Fruit fly (Drosophila melanogaster) whole organism, pupa: Measurements from ENCODE around the gene Trx2.
A peak's percentile ranks its signal among the peaks of the same experiment; 100 is the strongest.

ENCODE experiments used
- CG10348 ChIP-seq: fragments of 200-800 bp; sonication (Bioruptor generic); IDR thresholded peaks from 2 replicates; pipeline ENCODE4 v1.3.6; 2022; ENCODE audit warnings: missing biosample characterization, missing genetic modification characterization
- CG12605 ChIP-seq: fragments of 200-800 bp; sonication (Bioruptor generic); IDR thresholded peaks from 2 replicates; pipeline ENCODE4 v1.3.6; 2022; ENCODE audit warnings: missing biosample characterization, missing genetic modification characterization
- CG13204 ChIP-seq: fragments of 200-800 bp; sonication (Bioruptor generic); optimal IDR thresholded peaks from 2 replicates; lab custom pipeline; 2018; ENCODE audit warnings: missing biosample characterization, mild to moderate bottlenecking, missing genetic modification characterization, moderate library complexity
- CG14655 ChIP-seq: fragments of 200-800 bp; sonication (Bioruptor generic); optimal IDR thresholded peaks from 3 replicates; lab custom pipeline; 2017; ENCODE audit warnings: mild to moderate bottlenecking, missing biosample characterization, missing genetic modification reagents, missing genetic modification characterization
- CG15710 ChIP-seq: fragments of 200-800 bp; sonication (Bioruptor generic); optimal IDR thresholded peaks from 2 replicates; lab custom pipeline; 2018; ENCODE audit warnings: missing biosample characterization, mild to moderate bottlenecking, missing genetic modification characterization, moderate library complexity
- CG17806 ChIP-seq: fragments of 200-800 bp; sonication (Bioruptor generic); optimal IDR thresholded peaks from 2 replicates; lab custom pipeline; 2018; ENCODE audit warnings: missing biosample characterization, mild to moderate bottlenecking, missing genetic modification characterization, moderate library complexity
- CG32121 ChIP-seq: fragments of 200-800 bp; sonication (Bioruptor generic); IDR thresholded peaks from 2 replicates; pipeline ENCODE4 v1.3.6; 2022; ENCODE audit warnings: missing biosample characterization, missing genetic modification characterization
- CG34367 ChIP-seq: fragments of 200-800 bp; sonication (Bioruptor generic); optimal IDR thresholded peaks from 2 replicates; lab custom pipeline; 2018; ENCODE audit warnings: missing biosample characterization, mild to moderate bottlenecking, missing genetic modification characterization
- CG4496 ChIP-seq: fragments of 200-800 bp; sonication (Bioruptor generic); IDR thresholded peaks from 3 replicates; pipeline ENCODE4 v1.3.6; 2022; ENCODE audit warnings: missing biosample characterization, missing genetic modification characterization
- CG8159 ChIP-seq: fragments of 200-800 bp; sonication (Bioruptor generic); optimal IDR thresholded peaks from 3 replicates; lab custom pipeline; 2018; ENCODE audit warnings: missing biosample characterization, mild to moderate bottlenecking, missing genetic modification characterization, moderate library complexity
- CG8301 ChIP-seq: fragments of 200-800 bp; sonication (Bioruptor generic); optimal IDR thresholded peaks from 2 replicates; lab custom pipeline; 2018; ENCODE audit warnings: missing biosample characterization, mild to moderate bottlenecking, missing genetic modification characterization
- CG9948 ChIP-seq: fragments of 200-800 bp; sonication (Bioruptor generic); optimal IDR thresholded peaks from 2 replicates; lab custom pipeline; 2018; ENCODE audit warnings: missing biosample characterization, mild to moderate bottlenecking, missing genetic modification characterization, moderate library complexity
- D1 ChIP-seq: fragments of 200-800 bp; sonication (Bioruptor generic); optimal IDR thresholded peaks from 2 replicates; lab custom pipeline; 2018; ENCODE audit warnings: missing biosample characterization, mild to moderate bottlenecking, missing genetic modification characterization, moderate library complexity
- EcR ChIP-seq: fragments of 200-800 bp; sonication (Bioruptor generic); optimal IDR thresholded peaks from 3 replicates; lab custom pipeline; 2019; ENCODE audit warnings: missing biosample characterization, missing genetic modification characterization, mild to moderate bottlenecking, moderate library complexity, missing genetic modification reagents
- Ets98B ChIP-seq: fragments of 200-800 bp; sonication (Bioruptor generic); IDR thresholded peaks from 2 replicates; pipeline ENCODE4 v1.3.6; 2022; ENCODE audit warnings: missing biosample characterization, missing genetic modification characterization
- Pif1A ChIP-seq: fragments of 200-800 bp; sonication (Bioruptor generic); optimal IDR thresholded peaks from 3 replicates; lab custom pipeline; 2016; ENCODE audit warnings: missing biosample characterization, missing genetic modification characterization
- Pif1B ChIP-seq: fragments of 200-800 bp; sonication (Bioruptor generic); optimal IDR thresholded peaks from 3 replicates; lab custom pipeline; 2016; ENCODE audit warnings: missing biosample characterization, missing genetic modification characterization
- Snoo ChIP-seq: fragments of 200-800 bp; sonication (Bioruptor generic); optimal IDR thresholded peaks from 3 replicates; lab custom pipeline; 2017; ENCODE audit warnings: missing biosample characterization, mild to moderate bottlenecking, missing genetic modification characterization, inconsistent platforms
- fd96Ca ChIP-seq: fragments of 200-800 bp; sonication (Bioruptor generic); IDR thresholded peaks from 3 replicates; pipeline ENCODE4 v1.3.6; 2022; ENCODE audit warnings: missing biosample characterization, missing genetic modification characterization
- gl ChIP-seq: fragments of 200-800 bp; sonication (Bioruptor generic); optimal IDR thresholded peaks from 2 replicates; lab custom pipeline; 2018; ENCODE audit warnings: missing biosample characterization, mild to moderate bottlenecking, missing genetic modification characterization
- rn ChIP-seq: fragments of 200-800 bp; sonication (Bioruptor generic); IDR thresholded peaks from 2 replicates; pipeline ENCODE4 v1.3.6; 2022; ENCODE audit warnings: missing biosample characterization, missing genetic modification characterization

Trx2 gene

dm6 chr2L:9568360-9569088, 44.4 kb upstream of the Trx2 start, which contains the start of gene brwl:
brwl (plus strand) TSS chr2L:9568890.
- TF ChIP-seq CG14655: peak; percentile 99
- peak; percentile 96 for TF ChIP-seq CG12605 (GFP tag; lab: Robert Waterston, UW)
- peak; percentile 94 for TF ChIP-seq CG13204 (GFP tag; lab: Kevin White, UChicago)
- TF ChIP-seq Pif1B: peak; percentile 97
- TF ChIP-seq Ets98B (GFP tag; lab: Robert Waterston, UW): peak; percentile 97
- TF ChIP-seq D1: peak; percentile 98
- TF ChIP-seq CG10348: peak; percentile 94
- TF ChIP-seq CG32121 (GFP tag; lab: Robert Waterston, UW): peak; percentile 99
- peak; percentile 99 for TF ChIP-seq CG8301 (tag; lab: Kevin White, UChicago)
- peak; percentile 98 for TF ChIP-seq CG4496 (GFP tag; lab: Robert Waterston, UW)
- TF ChIP-seq rn (GFP tag; lab: Robert Waterston, UW): peak; percentile 97
- TF ChIP-seq gl (tag; lab: Kevin White, UChicago): peak; percentile 94
- peak; percentile 99 for TF ChIP-seq CG15710 (tag; lab: Kevin White, UChicago)
- peak; percentile 95 for TF ChIP-seq fd96Ca (GFP tag; lab: Robert Waterston, UW)
- peak; percentile 98 for TF ChIP-seq CG34367 (tag; lab: Kevin White, UChicago)
- peak; percentile 99 for TF ChIP-seq CG9948 (tag; lab: Kevin White, UChicago)
- TF ChIP-seq CG17806 (tag; lab: Kevin White, UChicago): peak; percentile 99
- peak; percentile 98 for TF ChIP-seq Pif1A (GFP tag; lab: Kevin White, UChicago)
- peak; percentile 98 for TF ChIP-seq Snoo (tag; lab: Kevin White, UChicago)
- TF ChIP-seq CG8159 (tag; lab: Kevin White, UChicago): peak; percentile 99
- peak; percentile 50 for TF ChIP-seq EcR (GFP tag; lab: Kevin White, UChicago)

dm6 chr2L:9569131-9569530, 43.8 kb upstream of the Trx2 start:
- no peak for TF ChIP-seq CG9948 (tag; lab: Kevin White, UChicago)
- no peak for TF ChIP-seq CG13204 (GFP tag; lab: Kevin White, UChicago)
- no peak for TF ChIP-seq gl (tag; lab: Kevin White, UChicago)
- TF ChIP-seq CG34367 (tag; lab: Kevin White, UChicago): no peak
- TF ChIP-seq CG8301 (tag; lab: Kevin White, UChicago): no peak

- TF ChIP-seq gl (tag; lab: Kevin White, UChicago): peak; percentile 85
- TF ChIP-seq CG10348: peak; percentile 64
- peak; percentile 94 for TF ChIP-seq CG34367 (tag; lab: Kevin White, UChicago)
- TF ChIP-seq D1: peak; percentile 98
- TF ChIP-seq CG8159 (tag; lab: Kevin White, UChicago): peak; percentile 97
- peak; percentile 85 for TF ChIP-seq Ets98B (GFP tag; lab: Robert Waterston, UW)
- TF ChIP-seq CG4496 (GFP tag; lab: Robert Waterston, UW): peak; percentile 88
- peak; percentile 95 for TF ChIP-seq Pif1A (GFP tag; lab: Kevin White, UChicago)
- TF ChIP-seq CG32121 (GFP tag; lab: Robert Waterston, UW): peak; percentile 90
- TF ChIP-seq EcR (GFP tag; lab: Kevin White, UChicago): peak; percentile 28
- peak; percentile 98 for TF ChIP-seq CG9948 (tag; lab: Kevin White, UChicago)
- TF ChIP-seq CG14655: peak; percentile 99
- peak; percentile 95 for TF ChIP-seq CG17806 (tag; lab: Kevin White, UChicago)
- peak; percentile 97 for TF ChIP-seq Snoo (tag; lab: Kevin White, UChicago)
- TF ChIP-seq fd96Ca (GFP tag; lab: Robert Waterston, UW): peak; percentile 65; the same call in 2 of the 3 replicates
- peak; percentile 55 for TF ChIP-seq rn (GFP tag; lab: Robert Waterston, UW)
- peak; percentile 95 for TF ChIP-seq CG15710 (tag; lab: Kevin White, UChicago)
- peak; percentile 91 for TF ChIP-seq CG13204 (GFP tag; lab: Kevin White, UChicago)
- peak; percentile 72 for TF ChIP-seq CG12605 (GFP tag; lab: Robert Waterston, UW)
- TF ChIP-seq Pif1B: peak; percentile 97
- TF ChIP-seq CG8301 (tag; lab: Kevin White, UChicago): peak; percentile 97
These were observed 43.2 kb upstream of the Trx2 start for dm6 chr2L:9569588-9570434.

dm6 chr2L:9570673-9571193, 42.2 kb upstream of the Trx2 start:
- TF ChIP-seq Ets98B (GFP tag; lab: Robert Waterston, UW): peak; percentile 29; the same call in 1 of the 2 replicates
- no peak for TF ChIP-seq Pif1B
- TF ChIP-seq CG34367 (tag; lab: Kevin White, UChicago): no peak
- TF ChIP-seq CG32121 (GFP tag; lab: Robert Waterston, UW): no peak
- TF ChIP-seq EcR (GFP tag; lab: Kevin White, UChicago): no peak
- TF ChIP-seq CG8159 (tag; lab: Kevin White, UChicago): no peak
- TF ChIP-seq Pif1A (GFP tag; lab: Kevin White, UChicago): peak; percentile 35
- 0 out of 3 replicates have a peak, but pooled peaks have one; percentile 21 for TF ChIP-seq CG4496 (GFP tag; lab: Robert Waterston, UW)
